Worm (Caenorhabditis elegans) whole organism, L1 larva: ENCODE measurements around the gene semi-1.

Experiments used
- lin-35 ChIP-seq, 2 experiments: fragments of 150-350 bp; optimal IDR thresholded peaks; 2 replicates each; lab custom pipeline; 2014; ENCODE audit warnings: missing biosample characterization in 2 of 2, missing genetic modification characterization in 2 of 2, missing genetic modification reagents in 2 of 2
- lin-39 ChIP-seq: fragments of 150-350 bp; optimal IDR thresholded peaks from 2 replicates; lab custom pipeline; 2014; ENCODE audit warnings: missing biosample characterization, missing genetic modification reagents, missing genetic modification characterization
- nhr-28 ChIP-seq: fragments of 150-350 bp; optimal IDR thresholded peaks from 2 replicates; lab custom pipeline; 2014; ENCODE audit warnings: missing biosample characterization, missing genetic modification characterization
- unc-62 ChIP-seq: fragments of 150-350 bp; optimal IDR thresholded peaks from 2 replicates; lab custom pipeline; 2014; ENCODE audit warnings: missing biosample characterization, missing genetic modification reagents, missing genetic modification characterization

- no peak for TF ChIP-seq unc-62 (GFP tag; lab: Kevin White, UChicago)
- no peak for TF ChIP-seq lin-39 (tag; lab: Kevin White, UChicago)
- no peak for TF ChIP-seq nhr-28 (tag; lab: Kevin White, UChicago)
- no peak for TF ChIP-seq lin-35 (GFP tag; optimal IDR thresholded peaks at IDR 0.05; lab: Kevin White, UChicago)
Observed at ce11 chrV:13485732-13486131, 29.3 kb downstream of the semi-1 start.
